Worm (Caenorhabditis elegans) whole organism, L1 larva: ENCODE results near the gene hpx-2.

ENCODE experiments used
- C04F5.9 ChIP-seq: sonication (generic microtip); optimal IDR thresholded peaks from 2 replicates; lab custom pipeline; 2016; ENCODE audit warnings: missing genetic modification characterization, missing compliant biosample characterization
- C16A3.4 ChIP-seq: fragments of 150-350 bp; optimal IDR thresholded peaks from 2 replicates; lab custom pipeline; 2014; ENCODE audit warnings: missing biosample characterization, missing genetic modification characterization
- C34B4.2 ChIP-seq: sonication (generic microtip); optimal IDR thresholded peaks from 2 replicates; lab custom pipeline; 2017; ENCODE audit warnings: mild to moderate bottlenecking, missing genetic modification characterization, missing compliant biosample characterization
- aha-1 ChIP-seq: fragments of 150-350 bp; optimal IDR thresholded peaks from 2 replicates; lab custom pipeline; 2014; ENCODE audit warnings: missing biosample characterization, missing genetic modification characterization
- blmp-1 ChIP-seq: fragments of 150-350 bp; optimal IDR thresholded peaks from 2 replicates; lab custom pipeline; 2014; ENCODE audit warnings: missing biosample characterization, missing genetic modification characterization
- ceh-63 ChIP-seq: fragments of 200-800 bp; sonication (Bioruptor generic); optimal IDR thresholded peaks from 2 replicates; lab custom pipeline; 2018; ENCODE audit warnings: mild to moderate bottlenecking, missing genetic modification characterization, missing compliant biosample characterization
- ceh-8 ChIP-seq: fragments of 200-800 bp; sonication (Bioruptor generic); optimal IDR thresholded peaks from 2 replicates; lab custom pipeline; 2018; ENCODE audit warnings: mild to moderate bottlenecking, missing genetic modification characterization, moderate library complexity, missing compliant biosample characterization
- ceh-88 ChIP-seq: fragments of 200-800 bp; sonication (Bioruptor generic); IDR thresholded peaks from 2 replicates; pipeline ENCODE4 v1.3.6; 2022; ENCODE audit warnings: missing genetic modification characterization, missing compliant biosample characterization
- ceh-90 ChIP-seq: sonication (generic microtip); optimal IDR thresholded peaks from 2 replicates; lab custom pipeline; 2016; ENCODE audit warnings: missing genetic modification characterization, missing compliant biosample characterization
- ces-1 ChIP-seq: fragments of 150-350 bp; optimal IDR thresholded peaks from 2 replicates; lab custom pipeline; 2014; ENCODE audit warnings: missing biosample characterization, missing genetic modification reagents, missing genetic modification characterization
- dsc-1 ChIP-seq: sonication (generic microtip); optimal IDR thresholded peaks from 2 replicates; lab custom pipeline; 2016; ENCODE audit warnings: mild to moderate bottlenecking, missing genetic modification characterization, missing compliant biosample characterization
- efl-1 ChIP-seq, 4 experiments: fragments of 150-350 bp; optimal IDR thresholded peaks in 3 of 4; peaks in 1 of 4; 1 replicate in 1 of 4; 2 replicates in 3 of 4; lab custom pipeline; 2014; ENCODE audit warnings: missing biosample characterization in 2 of 4, missing genetic modification characterization in 2 of 4, missing genetic modification reagents in 2 of 4
- egl-13 ChIP-seq: sonication (generic microtip); optimal IDR thresholded peaks from 2 replicates; lab custom pipeline; 2016; ENCODE audit warnings: missing genotype, missing genetic modification reagents, missing genetic modification characterization, missing compliant biosample characterization
- elt-2 ChIP-seq: sonication (generic microtip); optimal IDR thresholded peaks from 2 replicates; lab custom pipeline; 2016; ENCODE audit warnings: missing genetic modification characterization, mild to moderate bottlenecking, inconsistent platforms, missing compliant biosample characterization, missing genetic modification reagents
- fkh-10 ChIP-seq: sonication (generic microtip); optimal IDR thresholded peaks from 2 replicates; lab custom pipeline; 2017; ENCODE audit warnings: missing biosample characterization, missing genetic modification reagents, missing genetic modification characterization
- hlh-17 ChIP-seq: fragments of 200-800 bp; sonication (Bioruptor generic); optimal IDR thresholded peaks from 2 replicates; lab custom pipeline; 2018; ENCODE audit warnings: missing genetic modification characterization, mild to moderate bottlenecking, missing compliant biosample characterization, moderate library complexity, borderline replicate concordance
- hpl-2 ChIP-seq: fragments of 150-350 bp; optimal IDR thresholded peaks from 2 replicates; lab custom pipeline; 2014; ENCODE audit warnings: missing biosample characterization, missing genetic modification reagents, missing genetic modification characterization
- isw-1 ChIP-seq: fragments of 200-800 bp; sonication (Bioruptor generic); IDR thresholded peaks from 2 replicates; pipeline ENCODE4 v1.3.6; 2022; ENCODE audit warnings: missing genetic modification characterization, missing compliant biosample characterization
- jun-1 ChIP-seq: fragments of 150-350 bp; optimal IDR thresholded peaks from 2 replicates; lab custom pipeline; 2014; ENCODE audit warnings: missing biosample characterization, missing genetic modification reagents, missing genetic modification characterization
- lin-13 ChIP-seq: fragments of 150-350 bp; optimal IDR thresholded peaks from 2 replicates; lab custom pipeline; 2014; ENCODE audit warnings: missing biosample characterization, missing genetic modification reagents, missing genetic modification characterization
- lin-14 ChIP-seq: fragments of 200-800 bp; sonication (Bioruptor generic); optimal IDR thresholded peaks from 2 replicates; lab custom pipeline; 2018; ENCODE audit warnings: mild to moderate bottlenecking, missing genetic modification characterization, moderate library complexity, missing compliant biosample characterization
- lin-15B ChIP-seq: fragments of 150-350 bp; sonication (generic microtip); optimal IDR thresholded peaks from 3 replicates; lab custom pipeline; 2014; ENCODE audit warnings: missing biosample characterization, missing genetic modification characterization
- lin-35 ChIP-seq, 2 experiments: fragments of 150-350 bp; optimal IDR thresholded peaks; 2 replicates each; lab custom pipeline; 2014; ENCODE audit warnings: missing biosample characterization in 2 of 2, missing genetic modification characterization in 2 of 2, missing genetic modification reagents in 2 of 2
- lir-3 ChIP-seq: sonication (generic microtip); optimal IDR thresholded peaks from 2 replicates; lab custom pipeline; 2016; ENCODE audit warnings: mild to moderate bottlenecking, missing genetic modification characterization, moderate library complexity, missing compliant biosample characterization; ENCODE audit not compliant: poor library complexity
- mef-2 ChIP-seq: fragments of 150-350 bp; optimal IDR thresholded peaks from 2 replicates; lab custom pipeline; 2014; ENCODE audit warnings: missing biosample characterization, missing genetic modification characterization
- mep-1 ChIP-seq: fragments of 150-350 bp; optimal IDR thresholded peaks from 2 replicates; lab custom pipeline; 2014; ENCODE audit warnings: missing biosample characterization, missing genetic modification characterization
- nhr-12 ChIP-seq: sonication (generic microtip); optimal IDR thresholded peaks from 2 replicates; lab custom pipeline; 2017; ENCODE audit warnings: missing biosample characterization, missing genetic modification characterization
- nhr-20 ChIP-seq: sonication (generic microtip); optimal IDR thresholded peaks from 2 replicates; lab custom pipeline; 2016; ENCODE audit warnings: mild to moderate bottlenecking, missing genetic modification characterization, missing compliant biosample characterization
- nhr-28 ChIP-seq: fragments of 150-350 bp; optimal IDR thresholded peaks from 2 replicates; lab custom pipeline; 2014; ENCODE audit warnings: missing biosample characterization, missing genetic modification characterization
- nhr-47 ChIP-seq: sonication (generic microtip); optimal IDR thresholded peaks from 2 replicates; lab custom pipeline; 2016; ENCODE audit warnings: mild to moderate bottlenecking, missing genetic modification characterization, moderate library complexity, missing compliant biosample characterization
- nhr-71 ChIP-seq: sonication (generic microtip); optimal IDR thresholded peaks from 2 replicates; lab custom pipeline; 2016; ENCODE audit warnings: mild to moderate bottlenecking, missing genetic modification characterization, moderate library complexity, missing compliant biosample characterization
- nhr-76 ChIP-seq: sonication (generic microtip); optimal IDR thresholded peaks from 2 replicates; lab custom pipeline; 2017; ENCODE audit warnings: missing biosample characterization, missing genetic modification characterization
- nhr-85 ChIP-seq: sonication (generic microtip); peaks from one replicate; lab custom pipeline; 2016; ENCODE audit warnings: missing genetic modification characterization, inconsistent platforms, missing compliant biosample characterization
- nhr-90 ChIP-seq: sonication (generic microtip); optimal IDR thresholded peaks from 2 replicates; lab custom pipeline; 2016; ENCODE audit warnings: mild to moderate bottlenecking, missing genetic modification characterization, missing compliant biosample characterization; ENCODE audit not compliant: poor library complexity
- pax-3 ChIP-seq: fragments of 200-800 bp; sonication (Bioruptor generic); optimal IDR thresholded peaks from 2 replicates; lab custom pipeline; 2018; ENCODE audit warnings: mild to moderate bottlenecking, missing genetic modification characterization, moderate library complexity, missing compliant biosample characterization
- rnt-1 ChIP-seq: sonication (generic microtip); optimal IDR thresholded peaks from 2 replicates; lab custom pipeline; 2016; ENCODE audit warnings: mild to moderate bottlenecking, missing genetic modification characterization, moderate library complexity, missing compliant biosample characterization
- skn-1 ChIP-seq: fragments of 150-350 bp; optimal IDR thresholded peaks from 2 replicates; lab custom pipeline; 2014; ENCODE audit warnings: missing biosample characterization, missing genetic modification characterization
- sptf-1 ChIP-seq: fragments of 150-350 bp; optimal IDR thresholded peaks from 2 replicates; lab custom pipeline; 2014; ENCODE audit warnings: missing biosample characterization, missing genetic modification characterization
- sup-37 ChIP-seq: fragments of 200-800 bp; sonication (Bioruptor generic); optimal IDR thresholded peaks from 2 replicates; lab custom pipeline; 2018; ENCODE audit warnings: mild to moderate bottlenecking, missing genetic modification characterization, missing compliant biosample characterization
- swsn-7 ChIP-seq: sonication (generic microtip); optimal IDR thresholded peaks from 2 replicates; lab custom pipeline; 2016; ENCODE audit warnings: missing genetic modification characterization, missing compliant biosample characterization
- tbx-2 ChIP-seq: sonication (generic microtip); optimal IDR thresholded peaks from 2 replicates; lab custom pipeline; 2016; ENCODE audit warnings: missing genetic modification characterization, missing compliant biosample characterization
- tlp-1 ChIP-seq: fragments of 150-350 bp; optimal IDR thresholded peaks from 2 replicates; lab custom pipeline; 2014; ENCODE audit warnings: missing biosample characterization, missing genetic modification characterization
- unc-62 ChIP-seq: fragments of 150-350 bp; optimal IDR thresholded peaks from 2 replicates; lab custom pipeline; 2014; ENCODE audit warnings: missing biosample characterization, missing genetic modification reagents, missing genetic modification characterization
- unc-86 ChIP-seq: sonication (generic microtip); optimal IDR thresholded peaks from 2 replicates; lab custom pipeline; 2016; ENCODE audit warnings: missing genetic modification characterization, missing compliant biosample characterization
- unc-98 ChIP-seq: fragments of 200-800 bp; sonication (Bioruptor generic); IDR thresholded peaks from 2 replicates; pipeline ENCODE4 v1.3.6; 2022; ENCODE audit warnings: missing genetic modification characterization, missing compliant biosample characterization
- zip-4 ChIP-seq: fragments of 200-800 bp; sonication (Bioruptor generic); optimal IDR thresholded peaks from 2 replicates; lab custom pipeline; 2018; ENCODE audit warnings: mild to moderate bottlenecking, missing genetic modification characterization, moderate library complexity, missing compliant biosample characterization

hpx-2 gene

ce11 chrV:13892457-13893375, 42.4 kb downstream of the hpx-2 start, which contains the start of gene sptl-3 (continued):
- TF ChIP-seq jun-1 (tag; lab: Kevin White, UChicago) (no peak), isw-1 (GFP tag; lab: Robert Waterston, UW) (no peak), aha-1 (tag; lab: Kevin White, UChicago) (no peak), zip-4 (GFP tag; lab: Kevin White, UChicago) (no peak), unc-98 (no peak), nhr-71 (tag; lab: Kevin White, UChicago) (peak; percentile 75), nhr-47 (tag; lab: Kevin White, UChicago) (no peak), nhr-20 (tag; lab: Kevin White, UChicago) (peak; percentile 68), lin-14 (GFP tag; lab: Kevin White, UChicago) (peak; percentile 69), hlh-17 (no peak), C04F5.9 (tag; lab: Kevin White, UChicago) (no peak), lir-3 (tag; lab: Kevin White, UChicago) (no peak), unc-62 (GFP tag; lab: Kevin White, UChicago) (no peak), nhr-28 (tag; lab: Kevin White, UChicago) (no peak), ceh-8 (GFP tag; lab: Kevin White, UChicago) (no peak), swsn-7 (no peak), skn-1 (tag; lab: Kevin White, UChicago) (peak; percentile 48), hpl-2 (GFP tag; lab: Kevin White, UChicago) (no peak), nhr-12 (no peak), ceh-63 (no peak), nhr-90 (tag; lab: Kevin White, UChicago) (peak; percentile 14), lin-15B (tag; lab: Kevin White, UChicago) (no peak), mep-1 (peak; percentile 46), sup-37 (GFP tag; lab: Kevin White, UChicago) (no peak), ceh-88 (no peak), egl-13 (no peak), lin-35 (GFP tag; optimal IDR thresholded peaks at IDR 0.05; lab: Kevin White, UChicago) (peak; percentile 23 to 57), C34B4.2 (tag; lab: Kevin White, UChicago) (no peak), rnt-1 (peak; percentile 43), tbx-2 (tag; lab: Kevin White, UChicago) (peak; percentile 44), mef-2 (tag; lab: Kevin White, UChicago) (no peak), lin-13 (GFP tag; lab: Kevin White, UChicago) (no peak), pax-3 (no peak), elt-2 (tag; lab: Kevin White, UChicago) (peak; percentile 77), blmp-1 (tag; lab: Kevin White, UChicago) (peak; percentile 83), dsc-1 (no peak), tlp-1 (tag; lab: Kevin White, UChicago) (no peak), unc-86 (tag; lab: Kevin White, UChicago) (no peak), fkh-10 (GFP tag; lab: Kevin White, UChicago) (no peak), ceh-90 (tag; lab: Kevin White, UChicago) (no peak), nhr-76 (tag; lab: Kevin White, UChicago) (no peak), sptf-1 (tag; lab: Kevin White, UChicago) (no peak), C16A3.4 (tag; lab: Kevin White, UChicago) (peak; percentile 20), ces-1 (GFP tag; lab: Kevin White, UChicago) (no peak), nhr-85 (tag; lab: Kevin White, UChicago) (peak; percentile 77), efl-1 (optimal IDR thresholded peaks at IDR 0.05; lab: Kevin White, UChicago) (peak; percentile 4 to 22), efl-1 (GFP tag; optimal IDR thresholded peaks at IDR 0.05 in 1 of 2; lab: Kevin White, UChicago) (peak; percentile 10 to 88)
